Worm (Caenorhabditis elegans) whole organism, young adult: ENCODE results near the gene R08C7.12.

ENCODE experiments used
- B0336.3 ChIP-seq: fragments of 200-800 bp; sonication (Bioruptor generic); IDR thresholded peaks from 2 replicates; pipeline ENCODE4 v1.3.6; 2022; ENCODE audit warnings: missing genetic modification characterization, missing compliant biosample characterization
- F10E7.11 ChIP-seq: sonication (generic microtip); optimal IDR thresholded peaks from 2 replicates; lab custom pipeline; 2017; ENCODE audit warnings: mild to moderate bottlenecking, missing genetic modification characterization, moderate library complexity, missing compliant biosample characterization
- F33H1.4 ChIP-seq: fragments of 200-800 bp; sonication (Bioruptor generic); IDR thresholded peaks from 2 replicates; pipeline ENCODE4 v1.3.6; 2022; ENCODE audit warnings: missing genetic modification reagents, missing genetic modification characterization, missing compliant biosample characterization
- F55B11.4 ChIP-seq: sonication (generic microtip); optimal IDR thresholded peaks from 2 replicates; lab custom pipeline; 2016; ENCODE audit warnings: missing compliant biosample characterization, missing genetic modification characterization, borderline replicate concordance; ENCODE audit not compliant: insufficient read depth
- K11D2.4 ChIP-seq: fragments of 200-800 bp; sonication (Bioruptor generic); IDR thresholded peaks from 2 replicates; pipeline ENCODE4 v1.3.6; 2022; ENCODE audit warnings: missing genetic modification reagents, missing genetic modification characterization, missing compliant biosample characterization
- K12H6.12 ChIP-seq: fragments of 200-800 bp; sonication (Bioruptor generic); optimal IDR thresholded peaks from 2 replicates; lab custom pipeline; 2018; ENCODE audit warnings: mild to moderate bottlenecking, missing genetic modification characterization, missing compliant biosample characterization
- T26A5.8 ChIP-seq: sonication (generic microtip); optimal IDR thresholded peaks from 2 replicates; lab custom pipeline; 2016; ENCODE audit warnings: missing genetic modification characterization, missing compliant biosample characterization
- Y53F4B.3 ChIP-seq: fragments of 200-800 bp; sonication (Bioruptor generic); IDR thresholded peaks from 2 replicates; pipeline ENCODE4 v1.3.6; 2022; ENCODE audit warnings: missing genetic modification reagents, missing genetic modification characterization, missing compliant biosample characterization
- Y67H2A.10 ChIP-seq: fragments of 200-800 bp; sonication (Bioruptor generic); conservative IDR thresholded peaks from 2 replicates; pipeline ENCODE4 v1.3.6; 2022; ENCODE audit warnings: missing genetic modification reagents, missing genetic modification characterization, missing compliant biosample characterization
- Y79H2A.3 ChIP-seq: fragments of 200-800 bp; sonication (Bioruptor generic); conservative IDR thresholded peaks from 2 replicates; pipeline ENCODE4 v1.3.6; 2022; ENCODE audit warnings: missing genetic modification reagents, missing genetic modification characterization, missing compliant biosample characterization
- Y95B8A.8 ChIP-seq: fragments of 200-800 bp; sonication (Bioruptor generic); IDR thresholded peaks from 2 replicates; pipeline ENCODE4 v1.3.6; 2022; ENCODE audit warnings: missing genetic modification reagents, missing genetic modification characterization, missing compliant biosample characterization
- ama-1 ChIP-seq, 3 experiments: fragments of 150-350 bp in 1 of 3; sonication (generic microtip) in 2 of 3; optimal IDR thresholded peaks; 2 replicates each; lab custom pipeline; 2014 to 2018; ENCODE audit warnings: missing biosample characterization in 2 of 3, missing genetic modification characterization in 2 of 3, missing genetic modification reagents in 2 of 3
- aptf-2 ChIP-seq: fragments of 200-800 bp; sonication (Bioruptor generic); conservative IDR thresholded peaks from 2 replicates; pipeline ENCODE4 v1.3.6; 2022; ENCODE audit warnings: missing genetic modification reagents, missing genetic modification characterization, missing compliant biosample characterization
- atf-7 ChIP-seq: sonication (generic microtip); optimal IDR thresholded peaks from 2 replicates; lab custom pipeline; 2017; ENCODE audit warnings: mild to moderate bottlenecking, missing genetic modification characterization, missing compliant biosample characterization
- cebp-1 ChIP-seq, 2 experiments: fragments of 200-800 bp in 1 of 2; sonication (Bioruptor generic) in 1 of 2; sonication (generic microtip) in 1 of 2; IDR thresholded peaks in 1 of 2; optimal IDR thresholded peaks in 1 of 2; 2 replicates each; pipeline versions ENCODE4 v1.3.6 to Lab custom; 2017 to 2022; ENCODE audit warnings: missing compliant biosample characterization in 2 of 2, missing genetic modification characterization in 2 of 2, mild to moderate bottlenecking in 1 of 2, missing genetic modification reagents in 1 of 2, moderate library complexity in 1 of 2
- ceh-27 ChIP-seq: fragments of 200-800 bp; sonication (Bioruptor generic); optimal IDR thresholded peaks from 2 replicates; lab custom pipeline; 2018; ENCODE audit warnings: mild to moderate bottlenecking, missing genetic modification characterization, moderate library complexity, missing compliant biosample characterization
- ceh-58 ChIP-seq: fragments of 200-800 bp; sonication (Bioruptor generic); IDR thresholded peaks from 2 replicates; pipeline ENCODE4 v1.3.6; 2022; ENCODE audit warnings: missing genetic modification characterization, missing compliant biosample characterization
- ceh-79 ChIP-seq: sonication (generic microtip); optimal IDR thresholded peaks from 2 replicates; lab custom pipeline; 2017; ENCODE audit warnings: mild to moderate bottlenecking, missing genetic modification characterization, missing compliant biosample characterization
- dox-1 ChIP-seq: fragments of 200-800 bp; sonication (Bioruptor generic); IDR thresholded peaks from 2 replicates; pipeline ENCODE4 v1.3.6; 2022; ENCODE audit warnings: missing genetic modification reagents, missing genetic modification characterization, missing compliant biosample characterization
- egl-18 ChIP-seq: fragments of 200-800 bp; sonication (Bioruptor generic); IDR thresholded peaks from 2 replicates; pipeline ENCODE4 v1.3.6; 2022; ENCODE audit warnings: missing genetic modification reagents, missing genetic modification characterization, missing compliant biosample characterization
- egrh-3 ChIP-seq: fragments of 200-800 bp; sonication (Bioruptor generic); IDR thresholded peaks from 2 replicates; pipeline ENCODE4 v1.3.6; 2022; ENCODE audit warnings: missing genetic modification reagents, missing genetic modification characterization, missing compliant biosample characterization
- ets-4 ChIP-seq: fragments of 200-800 bp; sonication (Bioruptor generic); optimal IDR thresholded peaks from 2 replicates; lab custom pipeline; 2018; ENCODE audit warnings: mild to moderate bottlenecking, missing genetic modification characterization, missing compliant biosample characterization
- hmg-1.2 ChIP-seq: fragments of 200-800 bp; sonication (Bioruptor generic); IDR thresholded peaks from 2 replicates; pipeline ENCODE4 v1.3.6; 2022; ENCODE audit warnings: missing genetic modification reagents, missing genetic modification characterization, missing compliant biosample characterization
- hrde-1 ChIP-seq: sonication (generic microtip); optimal IDR thresholded peaks from 2 replicates; lab custom pipeline; 2016; ENCODE audit warnings: missing genetic modification characterization, mild to moderate bottlenecking, missing compliant biosample characterization, moderate library complexity, missing genotype, missing genetic modification reagents, borderline replicate concordance
- lsy-27 ChIP-seq: sonication (generic microtip); optimal IDR thresholded peaks from 2 replicates; lab custom pipeline; 2017; ENCODE audit warnings: missing genetic modification characterization, mild to moderate bottlenecking, missing compliant biosample characterization, antibody characterized with exemption, missing genotype, borderline replicate concordance; ENCODE audit not compliant: insufficient read depth
- madf-8 ChIP-seq: fragments of 200-800 bp; sonication (Bioruptor generic); conservative IDR thresholded peaks from 2 replicates; pipeline ENCODE4 v1.3.6; 2022; ENCODE audit warnings: missing genetic modification reagents, missing genetic modification characterization, missing compliant biosample characterization
- mcd-1 ChIP-seq: fragments of 200-800 bp; sonication (Bioruptor generic); IDR thresholded peaks from 2 replicates; pipeline ENCODE4 v1.3.6; 2022; ENCODE audit warnings: missing genetic modification reagents, missing genetic modification characterization, missing compliant biosample characterization
- mel-28 ChIP-seq: sonication (generic microtip); optimal IDR thresholded peaks from 2 replicates; lab custom pipeline; 2016; ENCODE audit warnings: borderline replicate concordance, mild to moderate bottlenecking, missing genetic modification characterization, missing compliant biosample characterization
- mxl-1 ChIP-seq: sonication (generic microtip); optimal IDR thresholded peaks from 2 replicates; lab custom pipeline; 2016; ENCODE audit warnings: missing genetic modification characterization, missing compliant biosample characterization
- nfya-1 ChIP-seq: sonication (generic microtip); optimal IDR thresholded peaks from 2 replicates; lab custom pipeline; 2017; ENCODE audit warnings: antibody characterized with exemption, missing compliant biosample characterization, missing genetic modification characterization, borderline replicate concordance; ENCODE audit not compliant: insufficient read depth
- nhr-27 ChIP-seq: fragments of 200-800 bp; sonication (Bioruptor generic); optimal IDR thresholded peaks from 2 replicates; lab custom pipeline; 2018; ENCODE audit warnings: mild to moderate bottlenecking, missing genetic modification characterization, moderate library complexity, missing compliant biosample characterization
- nhr-90 ChIP-seq: sonication (generic microtip); optimal IDR thresholded peaks from 2 replicates; lab custom pipeline; 2016; ENCODE audit warnings: missing genotype, mild to moderate bottlenecking, missing genetic modification characterization, missing compliant biosample characterization
- pha-4 ChIP-seq: fragments of 150-350 bp; sonication (generic microtip); optimal IDR thresholded peaks from 2 replicates; lab custom pipeline; 2014; ENCODE audit warnings: missing biosample characterization, missing genetic modification reagents, missing genetic modification characterization
- rec-8 ChIP-seq, 2 experiments: sonication (generic microtip); optimal IDR thresholded peaks; 2 replicates each; lab custom pipeline; 2016; ENCODE audit warnings: mild to moderate bottlenecking in 2 of 2, missing genetic modification characterization in 2 of 2, missing genetic modification reagents in 2 of 2, missing genotype in 2 of 2, missing biosample characterization in 1 of 2, missing compliant biosample characterization in 1 of 2, moderate library complexity in 1 of 2
- rpc-1 ChIP-seq, 2 experiments: fragments of 150-350 bp in 1 of 2; sonication (generic microtip) in 1 of 2; optimal IDR thresholded peaks; 2 replicates each; lab custom pipeline; 2014 to 2018; ENCODE audit warnings: missing biosample characterization in 1 of 2, missing genetic modification characterization in 1 of 2, missing genetic modification reagents in 1 of 2, missing genotype in 1 of 2
- sdz-38 ChIP-seq: sonication (generic microtip); optimal IDR thresholded peaks from 2 replicates; lab custom pipeline; 2016; ENCODE audit warnings: missing genotype, missing genetic modification characterization, missing compliant biosample characterization
- snpc-1.3 ChIP-seq: sonication (generic microtip); optimal IDR thresholded peaks from 2 replicates; lab custom pipeline; 2017; ENCODE audit warnings: missing genetic modification characterization, mild to moderate bottlenecking, missing compliant biosample characterization, antibody characterized with exemption, moderate library complexity, missing genotype, missing genetic modification reagents; ENCODE audit not compliant: insufficient read depth
- snpc-4 ChIP-seq, 5 experiments: fragments of 150-350 bp in 1 of 5; sonication (generic microtip) in 4 of 5; optimal IDR thresholded peaks; 2 replicates each; lab custom pipeline; 2014 to 2018; ENCODE audit warnings: missing genetic modification characterization in 5 of 5, missing biosample characterization in 3 of 5, antibody characterized with exemption in 2 of 5, mild to moderate bottlenecking in 2 of 5, missing compliant biosample characterization in 2 of 5, missing genotype in 2 of 5, moderate library complexity in 2 of 5, missing genetic modification reagents in 1 of 5
- tbp1 ChIP-seq: fragments of 200-800 bp; sonication (Bioruptor generic); optimal IDR thresholded peaks from 2 replicates; lab custom pipeline; 2018; ENCODE audit warnings: mild to moderate bottlenecking, missing genetic modification characterization, missing compliant biosample characterization
- unc-130 ChIP-seq: sonication (generic microtip); optimal IDR thresholded peaks from 2 replicates; lab custom pipeline; 2016; ENCODE audit warnings: missing genetic modification reagents, missing genetic modification characterization, missing compliant biosample characterization
- zim-3 ChIP-seq: sonication (generic microtip); optimal IDR thresholded peaks from 2 replicates; lab custom pipeline; 2017; ENCODE audit warnings: mild to moderate bottlenecking, missing genetic modification characterization, moderate library complexity, missing compliant biosample characterization
- ztf-3 ChIP-seq: fragments of 200-800 bp; sonication (Bioruptor generic); optimal IDR thresholded peaks from 2 replicates; lab custom pipeline; 2018; ENCODE audit warnings: mild to moderate bottlenecking, missing genetic modification characterization, missing compliant biosample characterization
- ztf-6 ChIP-seq: fragments of 200-800 bp; sonication (Bioruptor generic); IDR thresholded peaks from 2 replicates; pipeline ENCODE4 v1.3.6; 2022; ENCODE audit warnings: missing genetic modification reagents, missing genetic modification characterization, missing compliant biosample characterization

R08C7.12 gene

ce11 chrIV:4454330-4455173 lies 5.0 kb downstream of the R08C7.12 start, which contains the start of gene R08C7.11 (continued):
- TF ChIP-seq rpc-1 (optimal IDR thresholded peaks at IDR 0.05; lab: Kevin White, UChicago) (no peak), rpc-1 (tag; optimal IDR thresholded peaks at IDR 0.05; lab: Kevin White, UChicago) (no peak), hrde-1 (tag; lab: Kevin White, UChicago) (no peak), hmg-1.2 (GFP tag; lab: Robert Waterston, UW) (peak; percentile 45; the same call in 1 of the 2 replicates), nfya-1 (tag; lab: Kevin White, UChicago) (no peak), B0336.3 (GFP tag; lab: Robert Waterston, UW) (peak; percentile 36; the same call in 1 of the 2 replicates), ceh-79 (tag; lab: Kevin White, UChicago) (no peak), egl-18 (no peak), ceh-58 (GFP tag; lab: Robert Waterston, UW) (no peak), tbp1 (GFP tag; lab: Kevin White, UChicago) (no peak), mcd-1 (GFP tag; lab: Robert Waterston, UW) (peak; percentile 7; the same call in 1 of the 2 replicates), Y79H2A.3 (GFP tag; lab: Robert Waterston, UW) (no peak), Y53F4B.3 (GFP tag; lab: Robert Waterston, UW) (no peak), ztf-6 (GFP tag; lab: Robert Waterston, UW) (no peak), atf-7 (peak; percentile 53), K11D2.4 (no peak), lsy-27 (tag; lab: Kevin White, UChicago) (no peak), zim-3 (tag; lab: Kevin White, UChicago) (no peak), F55B11.4 (tag; lab: Kevin White, UChicago) (no peak), sdz-38 (tag; lab: Kevin White, UChicago) (no peak), snpc-1.3 (tag; lab: Kevin White, UChicago) (no peak), ztf-3 (GFP tag; lab: Kevin White, UChicago) (no peak), ets-4 (no peak), snpc-4 (GFP tag; optimal IDR thresholded peaks at IDR 0.05; lab: Kevin White, UChicago) (no peak), snpc-4 (tag; optimal IDR thresholded peaks at IDR 0.05; lab: Kevin White, UChicago) (peak in 1 of 4 experiments; percentile 28), T26A5.8 (tag; lab: Kevin White, UChicago) (no peak), F33H1.4 (GFP tag; lab: Robert Waterston, UW) (no peak), egrh-3 (GFP tag; lab: Robert Waterston, UW) (peak; percentile 49), Y67H2A.10 (GFP tag; lab: Robert Waterston, UW) (no peak), madf-8 (GFP tag; lab: Robert Waterston, UW) (no peak), rec-8 (tag; optimal IDR thresholded peaks at IDR 0.05; lab: Kevin White, UChicago) (no peak), pha-4 (tag; lab: Kevin White, UChicago) (no peak), nhr-90 (tag; lab: Kevin White, UChicago) (no peak), unc-130 (GFP tag; lab: Kevin White, UChicago) (no peak), mel-28 (tag; lab: Kevin White, UChicago) (no peak), nhr-27 (no peak), cebp-1 (GFP tag; IDR thresholded peaks at IDR 0.05; lab: Robert Waterston, UW) (no peak), cebp-1 (tag; optimal IDR thresholded peaks at IDR 0.05; lab: Kevin White, UChicago) (no peak), ama-1 (optimal IDR thresholded peaks at IDR 0.05; lab: Kevin White, UChicago) (no peak), ama-1 (GFP tag; optimal IDR thresholded peaks at IDR 0.05; lab: Kevin White, UChicago) (no peak), Y95B8A.8 (GFP tag; lab: Robert Waterston, UW) (no peak), K12H6.12 (peak; percentile 5), mxl-1 (tag; lab: Kevin White, UChicago) (no peak), dox-1 (GFP tag; lab: Robert Waterston, UW) (no peak; the same call in 1 of the 2 replicates), ceh-27 (no peak), aptf-2 (GFP tag; lab: Robert Waterston, UW) (no peak), F10E7.11 (tag; lab: Kevin White, UChicago) (no peak)
